Worm (Caenorhabditis elegans): Measurements from ENCODE around the gene B0496.1.

Gene B0496.1

ce11 chrIV:7426055-7426454, 20.0 kb upstream of the B0496.1 start (continued):
- TF ChIP-seq nhr-11 (tag; optimal IDR thresholded peaks at IDR 0.05) (no peak), fkh-10 (GFP tag; optimal IDR thresholded peaks at IDR 0.05) (no peak), nhr-71 (tag; optimal IDR thresholded peaks at IDR 0.05) (peak; percentile 65), mef-2 (tag; optimal IDR thresholded peaks at IDR 0.05) (no peak), nhr-20 (tag; optimal IDR thresholded peaks at IDR 0.05) (peak; percentile 31), zip-4 (GFP tag; optimal IDR thresholded peaks at IDR 0.05) (no peak), ama-1 (optimal IDR thresholded peaks at IDR 0.05) (no peak), unc-30 (tag; optimal IDR thresholded peaks at IDR 0.05) (no peak), egl-13 (tag; optimal IDR thresholded peaks at IDR 0.05) (no peak), lir-3 (tag; optimal IDR thresholded peaks at IDR 0.05; ENCODE audit: poor library complexity) (no peak), elt-2 (tag; optimal IDR thresholded peaks at IDR 0.05) (no peak), grh-1 (GFP tag; IDR thresholded peaks at IDR 0.05) (no peak), lin-14 (GFP tag; optimal IDR thresholded peaks at IDR 0.05) (peak; percentile 91), ces-1 (GFP tag; optimal IDR thresholded peaks at IDR 0.05) (no peak), nhr-47 (tag; optimal IDR thresholded peaks at IDR 0.05) (no peak), snpc-4 (tag; optimal IDR thresholded peaks at IDR 0.05) (no peak), tbx-2 (tag; optimal IDR thresholded peaks at IDR 0.05) (peak; percentile 14), vab-15 (tag; optimal IDR thresholded peaks at IDR 0.05) (no peak), pqm-1 (tag; optimal IDR thresholded peaks at IDR 0.05) (no peak), mab-9 (GFP tag; IDR thresholded peaks at IDR 0.05) (no peak), ceh-90 (tag; optimal IDR thresholded peaks at IDR 0.05) (no peak), rnt-1 (tag; optimal IDR thresholded peaks at IDR 0.05) (peak; percentile 72), nhr-19 (GFP tag; conservative IDR thresholded peaks at IDR 0.05) (peak; percentile 47), efl-1 (optimal IDR thresholded peaks at IDR 0.05) (no peak), efl-1 (GFP tag; optimal IDR thresholded peaks at IDR 0.05 in 1 of 2) (no peak), ceh-8 (GFP tag; optimal IDR thresholded peaks at IDR 0.05) (no peak), jun-1 (tag; optimal IDR thresholded peaks at IDR 0.05) (no peak), ets-5 (GFP tag; IDR thresholded peaks at IDR 0.05) (no peak), tlp-1 (tag; optimal IDR thresholded peaks at IDR 0.05) (no peak), ztf-4 (tag; optimal IDR thresholded peaks at IDR 0.05) (no peak), ztf-11 (tag; optimal IDR thresholded peaks at IDR 0.05) (no peak), fos-1 (tag; optimal IDR thresholded peaks at IDR 0.05) (no peak), dsc-1 (tag; optimal IDR thresholded peaks at IDR 0.05) (no peak), fkh-8 (tag; optimal IDR thresholded peaks at IDR 0.05) (no peak), lsy-2 (tag; optimal IDR thresholded peaks at IDR 0.05) (peak in 1 of 2 experiments; percentile 53), lin-13 (GFP tag; optimal IDR thresholded peaks at IDR 0.05) (no peak), nhr-237 (tag; optimal IDR thresholded peaks at IDR 0.05) (no peak), lin-39 (tag; optimal IDR thresholded peaks at IDR 0.05) (no peak), sox-4 (tag; optimal IDR thresholded peaks at IDR 0.05) (no peak), fkh-4 (tag; optimal IDR thresholded peaks at IDR 0.05; ENCODE audit: borderline replicate concordance) (no peak)

ce11 chrIV:7428347-7428746, 17.7 kb upstream of the B0496.1 start:
- TF ChIP-seq rnt-1 (tag; optimal IDR thresholded peaks at IDR 0.05) (peak; percentile 55), unc-130 (tag; optimal IDR thresholded peaks at IDR 0.05) (peak; percentile 10), efl-1 (optimal IDR thresholded peaks at IDR 0.05) (no peak), efl-1 (GFP tag; optimal IDR thresholded peaks at IDR 0.05 in 1 of 2) (peak in 1 of 2 experiments; percentile 79), nhr-84 (tag; optimal IDR thresholded peaks at IDR 0.05) (no peak), dpl-1 (GFP tag; optimal IDR thresholded peaks at IDR 0.05) (no peak), tlp-1 (tag; optimal IDR thresholded peaks at IDR 0.05) (no peak), dsc-1 (tag; optimal IDR thresholded peaks at IDR 0.05) (peak; percentile 1), lsy-2 (tag; optimal IDR thresholded peaks at IDR 0.05) (peak; percentile 6 to 33), nhr-90 (tag; optimal IDR thresholded peaks at IDR 0.05; ENCODE audit: poor library complexity) (no peak), F16B12.6 (tag; optimal IDR thresholded peaks at IDR 0.05) (no peak)
